Fruit fly (Drosophila melanogaster) whole organism, wandering third instar larva: ENCODE results near the gene CG15025.
A peak's percentile ranks its signal among the peaks of the same experiment; 100 is the strongest.

Experiments
- Abd-B ChIP-seq: fragments of >200 bp; optimal IDR thresholded peaks from 2 replicates; lab custom pipeline; 2017; ENCODE audit warnings: missing biosample characterization, missing genetic modification characterization
- GATAd ChIP-seq: sonication (Bioruptor generic); optimal IDR thresholded peaks from 2 replicates; lab custom pipeline; 2016; ENCODE audit warnings: missing biosample characterization, missing genetic modification characterization
- Hnf4 ChIP-seq: fragments of 200-800 bp; sonication (Bioruptor generic); optimal IDR thresholded peaks from 2 replicates; lab custom pipeline; 2016; ENCODE audit warnings: missing biosample characterization, mild to moderate bottlenecking, missing genetic modification characterization
- Hr83 ChIP-seq: fragments of 200-300 bp; sonication (Bioruptor generic); optimal IDR thresholded peaks from 2 replicates; lab custom pipeline; 2016; ENCODE audit warnings: missing biosample characterization, mild to moderate bottlenecking, missing genetic modification characterization, moderate library complexity; ENCODE audit not compliant: poor library complexity, severe bottlenecking
- Jra ChIP-seq: sonication (Bioruptor generic); optimal IDR thresholded peaks from 2 replicates; lab custom pipeline; 2016; ENCODE audit warnings: missing biosample characterization, missing genetic modification characterization
- OdsH ChIP-seq: fragments of 200-800 bp; sonication (Bioruptor generic); optimal IDR thresholded peaks from 2 replicates; lab custom pipeline; 2016; ENCODE audit warnings: missing biosample characterization, mild to moderate bottlenecking, missing genetic modification characterization
- Sp1 ChIP-seq: fragments of 200-800 bp; sonication (Bioruptor generic); optimal IDR thresholded peaks from 3 replicates; lab custom pipeline; 2019; ENCODE audit warnings: missing biosample characterization, mild to moderate bottlenecking, missing genetic modification characterization, moderate library complexity
- brk ChIP-seq: fragments of 200-800 bp; sonication (Bioruptor generic); optimal IDR thresholded peaks from 2 replicates; lab custom pipeline; 2016; ENCODE audit warnings: missing biosample characterization, mild to moderate bottlenecking, missing genetic modification characterization
- fru ChIP-seq: fragments of 200-800 bp; sonication (Bioruptor generic); optimal IDR thresholded peaks from 3 replicates; lab custom pipeline; 2016; ENCODE audit warnings: missing biosample characterization, mild to moderate bottlenecking, missing genetic modification characterization
- pan ChIP-seq: fragments of >200 bp; optimal IDR thresholded peaks from 2 replicates; lab custom pipeline; 2017
- psq ChIP-seq: fragments of 200-800 bp; sonication (Bioruptor generic); optimal IDR thresholded peaks from 3 replicates; lab custom pipeline; 2017; ENCODE audit warnings: missing biosample characterization, mild to moderate bottlenecking, missing genetic modification characterization, moderate library complexity
- sage ChIP-seq: fragments of 200-800 bp; sonication (Bioruptor generic); optimal IDR thresholded peaks from 2 replicates; lab custom pipeline; 2016; ENCODE audit warnings: missing biosample characterization, mild to moderate bottlenecking, missing genetic modification characterization
- usp ChIP-seq: fragments of >200 bp; optimal IDR thresholded peaks from 2 replicates; lab custom pipeline; 2017; ENCODE audit warnings: missing biosample characterization, missing genetic modification characterization

dm6 chr3R:19460409-19461217 lies 30.3 kb downstream of the CG15025 start, which contains the start of gene Dys:
- TF ChIP-seq usp (GFP tag; lab: Kevin White, UChicago): no peak
- TF ChIP-seq GATAd: peak; percentile 16
- peak; percentile 85 for TF ChIP-seq brk (GFP tag; lab: Kevin White, UChicago)
- TF ChIP-seq Hnf4: peak; percentile 86
- TF ChIP-seq pan: peak; percentile 72
- peak; percentile 79 for TF ChIP-seq Sp1 (GFP tag; lab: Kevin White, UChicago)
- TF ChIP-seq fru: peak; percentile 94
- peak; percentile 81 for TF ChIP-seq Jra
- TF ChIP-seq OdsH: peak; percentile 93
- TF ChIP-seq Abd-B (GFP tag; lab: Kevin White, UChicago): no peak
- peak; percentile 46 for TF ChIP-seq sage (GFP tag; lab: Kevin White, UChicago)
- TF ChIP-seq psq: peak; percentile 85
- TF ChIP-seq Hr83 (GFP tag; lab: Kevin White, UChicago): no peak
